Worm (Caenorhabditis elegans) whole organism, young adult: ENCODE data around the gene Y60C6A.3.

Source experiments
- B0336.3 ChIP-seq: fragments of 200-800 bp; sonication (Bioruptor generic); IDR thresholded peaks from 2 replicates; pipeline ENCODE4 v1.3.6; 2022; ENCODE audit warnings: missing genetic modification characterization, missing compliant biosample characterization
- C06A6.2 ChIP-seq: fragments of 200-800 bp; sonication (Bioruptor generic); conservative IDR thresholded peaks from 2 replicates; pipeline ENCODE4 v1.3.6; 2022; ENCODE audit warnings: missing genetic modification characterization, missing compliant biosample characterization
- F10E7.11 ChIP-seq: sonication (generic microtip); optimal IDR thresholded peaks from 2 replicates; lab custom pipeline; 2017; ENCODE audit warnings: mild to moderate bottlenecking, missing genetic modification characterization, moderate library complexity, missing compliant biosample characterization
- F22D6.2 ChIP-seq: sonication (generic microtip); optimal IDR thresholded peaks from 2 replicates; lab custom pipeline; 2016; ENCODE audit warnings: mild to moderate bottlenecking, missing genetic modification characterization, missing compliant biosample characterization
- F33H1.4 ChIP-seq: fragments of 200-800 bp; sonication (Bioruptor generic); IDR thresholded peaks from 2 replicates; pipeline ENCODE4 v1.3.6; 2022; ENCODE audit warnings: missing genetic modification reagents, missing genetic modification characterization, missing compliant biosample characterization
- F55B11.4 ChIP-seq: sonication (generic microtip); optimal IDR thresholded peaks from 2 replicates; lab custom pipeline; 2016; ENCODE audit warnings: missing compliant biosample characterization, missing genetic modification characterization, borderline replicate concordance; ENCODE audit not compliant: insufficient read depth
- K11D2.4 ChIP-seq: fragments of 200-800 bp; sonication (Bioruptor generic); IDR thresholded peaks from 2 replicates; pipeline ENCODE4 v1.3.6; 2022; ENCODE audit warnings: missing genetic modification reagents, missing genetic modification characterization, missing compliant biosample characterization
- T26A5.8 ChIP-seq: sonication (generic microtip); optimal IDR thresholded peaks from 2 replicates; lab custom pipeline; 2016; ENCODE audit warnings: missing genetic modification characterization, missing compliant biosample characterization
- Y56A3A.18 ChIP-seq: fragments of 200-800 bp; sonication (Bioruptor generic); IDR thresholded peaks from 2 replicates; pipeline ENCODE4 v1.3.6; 2022; ENCODE audit warnings: missing genetic modification reagents, missing genetic modification characterization, missing compliant biosample characterization
- Y95B8A.8 ChIP-seq: fragments of 200-800 bp; sonication (Bioruptor generic); IDR thresholded peaks from 2 replicates; pipeline ENCODE4 v1.3.6; 2022; ENCODE audit warnings: missing genetic modification reagents, missing genetic modification characterization, missing compliant biosample characterization
- atf-7 ChIP-seq: sonication (generic microtip); optimal IDR thresholded peaks from 2 replicates; lab custom pipeline; 2017; ENCODE audit warnings: mild to moderate bottlenecking, missing genetic modification characterization, missing compliant biosample characterization
- athp-1 ChIP-seq: sonication (generic microtip); optimal IDR thresholded peaks from 2 replicates; lab custom pipeline; 2017; ENCODE audit warnings: mild to moderate bottlenecking, missing genetic modification characterization, missing compliant biosample characterization
- attf-5 ChIP-seq: fragments of 200-800 bp; sonication (Bioruptor generic); optimal IDR thresholded peaks from 2 replicates; lab custom pipeline; 2018; ENCODE audit warnings: mild to moderate bottlenecking, missing genetic modification characterization, missing compliant biosample characterization
- bed-2 ChIP-seq: fragments of 200-800 bp; sonication (Bioruptor generic); IDR thresholded peaks from 2 replicates; pipeline ENCODE4 v1.3.6; 2022; ENCODE audit warnings: missing genetic modification reagents, missing genetic modification characterization, missing compliant biosample characterization
- ccch-3 ChIP-seq: fragments of 200-800 bp; sonication (Bioruptor generic); optimal IDR thresholded peaks from 2 replicates; lab custom pipeline; 2018; ENCODE audit warnings: mild to moderate bottlenecking, missing genetic modification characterization, missing compliant biosample characterization
- cebp-1 ChIP-seq, 2 experiments: fragments of 200-800 bp in 1 of 2; sonication (Bioruptor generic) in 1 of 2; sonication (generic microtip) in 1 of 2; IDR thresholded peaks in 1 of 2; optimal IDR thresholded peaks in 1 of 2; 2 replicates each; pipeline versions ENCODE4 v1.3.6 to Lab custom; 2017 to 2022; ENCODE audit warnings: missing compliant biosample characterization in 2 of 2, missing genetic modification characterization in 2 of 2, mild to moderate bottlenecking in 1 of 2, missing genetic modification reagents in 1 of 2, moderate library complexity in 1 of 2
- cebp-2 ChIP-seq: fragments of 200-800 bp; sonication (Bioruptor generic); IDR thresholded peaks from 2 replicates; pipeline ENCODE4 v1.3.6; 2022; ENCODE audit warnings: missing genetic modification characterization, missing compliant biosample characterization
- ceh-100 ChIP-seq: fragments of 200-800 bp; sonication (Bioruptor generic); IDR thresholded peaks from 2 replicates; pipeline ENCODE4 v1.3.6; 2022; ENCODE audit warnings: missing genetic modification reagents, missing genetic modification characterization, missing compliant biosample characterization
- ceh-79 ChIP-seq: sonication (generic microtip); optimal IDR thresholded peaks from 2 replicates; lab custom pipeline; 2017; ENCODE audit warnings: mild to moderate bottlenecking, missing genetic modification characterization, missing compliant biosample characterization
- dpff-1 ChIP-seq: sonication (generic microtip); optimal IDR thresholded peaks from 2 replicates; lab custom pipeline; 2017; ENCODE audit warnings: mild to moderate bottlenecking, missing genetic modification characterization, missing compliant biosample characterization
- dpl-1 ChIP-seq: fragments of 150-350 bp; optimal IDR thresholded peaks from 2 replicates; lab custom pipeline; 2014; ENCODE audit warnings: missing biosample characterization, missing genetic modification reagents, missing genetic modification characterization
- gei-17 ChIP-seq: fragments of 200-800 bp; sonication (Bioruptor generic); optimal IDR thresholded peaks from 2 replicates; lab custom pipeline; 2018; ENCODE audit warnings: mild to moderate bottlenecking, missing genetic modification characterization, missing compliant biosample characterization
- hlh-26 ChIP-seq: fragments of 200-800 bp; sonication (Bioruptor generic); conservative IDR thresholded peaks from 2 replicates; pipeline ENCODE4 v1.3.6; 2022; ENCODE audit warnings: missing genetic modification reagents, missing genetic modification characterization, missing compliant biosample characterization
- hmg-20 ChIP-seq: fragments of 200-800 bp; sonication (Bioruptor generic); IDR thresholded peaks from 2 replicates; pipeline ENCODE4 v1.3.6; 2022; ENCODE audit warnings: missing genetic modification reagents, missing genetic modification characterization, missing compliant biosample characterization
- lin-40 ChIP-seq: sonication (generic microtip); optimal IDR thresholded peaks from 2 replicates; lab custom pipeline; 2016; ENCODE audit warnings: missing genetic modification characterization, mild to moderate bottlenecking, missing compliant biosample characterization, missing genotype, missing genetic modification reagents
- lsy-27 ChIP-seq: sonication (generic microtip); optimal IDR thresholded peaks from 2 replicates; lab custom pipeline; 2017; ENCODE audit warnings: missing genetic modification characterization, mild to moderate bottlenecking, missing compliant biosample characterization, antibody characterized with exemption, missing genotype, borderline replicate concordance; ENCODE audit not compliant: insufficient read depth
- madf-3 ChIP-seq: fragments of 200-800 bp; sonication (Bioruptor generic); IDR thresholded peaks from 2 replicates; pipeline ENCODE4 v1.3.6; 2022; ENCODE audit warnings: missing genetic modification reagents, missing genetic modification characterization, missing compliant biosample characterization
- mcd-1 ChIP-seq: fragments of 200-800 bp; sonication (Bioruptor generic); IDR thresholded peaks from 2 replicates; pipeline ENCODE4 v1.3.6; 2022; ENCODE audit warnings: missing genetic modification reagents, missing genetic modification characterization, missing compliant biosample characterization
- mel-28 ChIP-seq: sonication (generic microtip); optimal IDR thresholded peaks from 2 replicates; lab custom pipeline; 2016; ENCODE audit warnings: borderline replicate concordance, mild to moderate bottlenecking, missing genetic modification characterization, missing compliant biosample characterization
- nfya-1 ChIP-seq: sonication (generic microtip); optimal IDR thresholded peaks from 2 replicates; lab custom pipeline; 2017; ENCODE audit warnings: antibody characterized with exemption, missing compliant biosample characterization, missing genetic modification characterization, borderline replicate concordance; ENCODE audit not compliant: insufficient read depth
- nfya-2 ChIP-seq: fragments of 200-800 bp; sonication (Bioruptor generic); IDR thresholded peaks from 2 replicates; pipeline ENCODE4 v1.3.6; 2022; ENCODE audit warnings: missing genetic modification reagents, missing genetic modification characterization, missing compliant biosample characterization
- nhr-90 ChIP-seq: sonication (generic microtip); optimal IDR thresholded peaks from 2 replicates; lab custom pipeline; 2016; ENCODE audit warnings: missing genotype, mild to moderate bottlenecking, missing genetic modification characterization, missing compliant biosample characterization
- pha-4 ChIP-seq: fragments of 150-350 bp; sonication (generic microtip); optimal IDR thresholded peaks from 2 replicates; lab custom pipeline; 2014; ENCODE audit warnings: missing biosample characterization, missing genetic modification reagents, missing genetic modification characterization
- somi-1 ChIP-seq: fragments of 200-800 bp; sonication (Bioruptor generic); optimal IDR thresholded peaks from 2 replicates; lab custom pipeline; 2018; ENCODE audit warnings: mild to moderate bottlenecking, missing genetic modification characterization, missing compliant biosample characterization
- tbx-9 ChIP-seq: sonication (generic microtip); optimal IDR thresholded peaks from 2 replicates; lab custom pipeline; 2016; ENCODE audit warnings: borderline replicate concordance, missing genetic modification characterization, inconsistent platforms, missing compliant biosample characterization
- unc-62 ChIP-seq: fragments of 150-350 bp; optimal IDR thresholded peaks from 2 replicates; lab custom pipeline; 2014; ENCODE audit warnings: missing biosample characterization, missing genetic modification reagents, missing genetic modification characterization
- ztf-22 ChIP-seq: fragments of 200-800 bp; sonication (Bioruptor generic); optimal IDR thresholded peaks from 2 replicates; lab custom pipeline; 2018; ENCODE audit warnings: mild to moderate bottlenecking, missing genetic modification characterization, moderate library complexity, missing compliant biosample characterization
- ztf-26 ChIP-seq: sonication (generic microtip); optimal IDR thresholded peaks from 2 replicates; lab custom pipeline; 2017; ENCODE audit warnings: missing genetic modification characterization, missing compliant biosample characterization

Gene Y60C6A.3

DNA sequence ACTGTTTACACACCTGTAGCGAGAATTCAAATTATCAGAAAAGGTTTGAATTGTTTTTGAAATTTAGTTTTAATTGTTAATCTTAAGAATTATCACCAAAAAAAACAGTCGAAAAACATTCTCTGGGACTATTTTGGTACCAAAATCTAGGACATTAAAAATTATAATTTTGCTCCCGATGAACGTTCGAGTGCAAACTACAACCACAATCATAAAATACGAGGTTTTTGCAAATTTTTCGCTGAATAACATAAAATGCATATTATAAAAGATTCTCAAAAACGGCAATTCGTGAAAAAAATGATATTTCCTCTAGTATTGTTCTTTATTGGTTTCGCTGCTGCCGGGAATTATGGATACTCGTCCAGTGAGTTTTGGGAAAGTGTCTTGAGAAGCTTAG lies 4.8 kb downstream of the Y60C6A.3 start, which contains the start of gene R02F11.12:
Gene R02F11.12, plus strand, starts transcription at position 301 of the 400 bp plus-strand sequence.
- no peak for TF ChIP-seq K11D2.4
- no peak for TF ChIP-seq madf-3 (GFP tag; lab: Robert Waterston, UW)
- TF ChIP-seq ceh-79: no peak
- TF ChIP-seq F55B11.4 (tag; lab: Kevin White, UChicago): no peak
- TF ChIP-seq attf-5: no peak
- no peak for TF ChIP-seq pha-4 (tag; lab: Kevin White, UChicago)
- no peak for TF ChIP-seq dpl-1 (GFP tag; lab: Kevin White, UChicago)
- TF ChIP-seq lsy-27 (tag; lab: Kevin White, UChicago): no peak
- TF ChIP-seq tbx-9: no peak

DNA sequence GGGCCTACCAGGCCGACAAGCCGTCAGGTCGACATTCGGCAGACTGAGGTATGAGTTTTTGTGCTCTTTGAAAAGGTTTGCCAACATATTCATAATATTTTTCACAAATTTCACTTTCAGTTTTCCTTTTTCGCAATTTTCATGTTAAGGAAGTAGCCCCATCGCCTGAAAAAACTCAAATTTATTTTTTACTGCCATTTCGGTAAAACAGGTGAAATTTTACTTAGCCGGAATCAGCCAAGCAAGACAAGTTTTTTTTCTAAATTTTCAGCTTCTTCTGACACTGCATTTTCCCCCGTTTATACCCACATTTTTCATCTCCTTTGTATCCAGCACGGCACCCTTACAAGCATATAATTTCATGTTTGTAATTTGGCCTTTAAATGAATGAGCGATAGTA lies 6.0 kb downstream of the Y60C6A.3 start, which contains the start of gene R02F11.11:
Gene R02F11.11, plus strand, starts transcription at position 301 of the 400 bp plus-strand sequence.
- TF ChIP-seq nhr-90 (tag; lab: Kevin White, UChicago) (no peak), bed-2 (GFP tag; lab: Robert Waterston, UW) (no peak), B0336.3 (GFP tag; lab: Robert Waterston, UW) (no peak), hmg-20 (GFP tag; lab: Robert Waterston, UW) (no peak), ccch-3 (GFP tag; lab: Kevin White, UChicago) (no peak), Y56A3A.18 (GFP tag; lab: Robert Waterston, UW) (no peak), somi-1 (GFP tag; lab: Kevin White, UChicago) (no peak), F22D6.2 (tag; lab: Kevin White, UChicago) (no peak), nfya-2 (GFP tag; lab: Robert Waterston, UW) (no peak), nfya-1 (no peak), unc-62 (GFP tag; lab: Kevin White, UChicago) (no peak), atf-7 (no peak)

DNA sequence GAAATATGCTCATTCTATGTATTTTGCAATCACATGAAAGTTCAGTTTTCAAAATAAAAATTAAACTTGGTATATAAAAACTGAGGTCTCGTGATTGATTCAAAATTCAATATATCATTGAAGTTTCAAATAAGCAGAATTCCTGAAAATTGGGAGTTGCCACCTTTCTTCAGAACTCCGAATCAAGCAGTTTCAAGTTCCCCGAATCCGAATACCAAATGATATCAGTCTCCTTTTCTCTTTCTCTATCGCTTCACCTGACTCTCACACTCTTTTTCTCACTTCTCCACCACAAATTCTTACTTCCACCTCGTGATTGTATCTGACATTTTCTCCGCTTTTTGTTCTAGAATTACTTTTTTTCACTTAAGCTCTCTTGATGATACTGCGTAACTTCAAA lies 8.7 kb downstream of the Y60C6A.3 start, which contains the start of gene R02F11.2:
Gene R02F11.2, plus strand, starts transcription at position 292 of the 400 bp plus-strand sequence.
- TF ChIP-seq mel-28 (tag; lab: Kevin White, UChicago) (no peak), ztf-26 (tag; lab: Kevin White, UChicago) (no peak), F33H1.4 (GFP tag; lab: Robert Waterston, UW) (no peak), athp-1 (tag; lab: Kevin White, UChicago) (no peak), Y95B8A.8 (GFP tag; lab: Robert Waterston, UW) (no peak), gei-17 (GFP tag; lab: Kevin White, UChicago) (no peak), T26A5.8 (tag; lab: Kevin White, UChicago) (no peak), ceh-100 (GFP tag; lab: Robert Waterston, UW) (no peak), F10E7.11 (tag; lab: Kevin White, UChicago) (no peak), C06A6.2 (GFP tag; lab: Robert Waterston, UW) (no peak), cebp-2 (GFP tag; lab: Robert Waterston, UW) (no peak), lin-40 (tag; lab: Kevin White, UChicago) (no peak), dpff-1 (tag; lab: Kevin White, UChicago) (no peak), cebp-1 (GFP tag; IDR thresholded peaks at IDR 0.05; lab: Robert Waterston, UW) (no peak), cebp-1 (tag; optimal IDR thresholded peaks at IDR 0.05; lab: Kevin White, UChicago) (no peak), ccch-3 (GFP tag; lab: Kevin White, UChicago) (no peak), mcd-1 (GFP tag; lab: Robert Waterston, UW) (no peak), ztf-22 (GFP tag; lab: Kevin White, UChicago) (no peak), hlh-26 (no peak)
